Worm (Caenorhabditis elegans) whole organism, L3 larva: Measurements from ENCODE around the gene srlf-17.

Source experiments
- ZK546.5 ChIP-seq: sonication (generic microtip); optimal IDR thresholded peaks from 2 replicates; lab custom pipeline; 2017; ENCODE audit warnings: missing biosample characterization, missing genetic modification characterization
- ceh-82 ChIP-seq: fragments of 150-350 bp; optimal IDR thresholded peaks from 2 replicates; lab custom pipeline; 2014; ENCODE audit warnings: missing biosample characterization, missing genetic modification characterization
- daf-12 ChIP-seq: fragments of 150-350 bp; optimal IDR thresholded peaks from 2 replicates; lab custom pipeline; 2014; ENCODE audit warnings: missing biosample characterization, missing genetic modification reagents, missing genetic modification characterization
- fos-1 ChIP-seq: fragments of 150-350 bp; optimal IDR thresholded peaks from 2 replicates; lab custom pipeline; 2014; ENCODE audit warnings: missing biosample characterization, missing genetic modification characterization
- mdl-1 ChIP-seq: fragments of 150-350 bp; optimal IDR thresholded peaks from 2 replicates; lab custom pipeline; 2014; ENCODE audit warnings: missing biosample characterization, missing genetic modification characterization
- mml-1 ChIP-seq: fragments of 150-350 bp; sonication (generic microtip); optimal IDR thresholded peaks from 3 replicates; lab custom pipeline; 2014; ENCODE audit warnings: missing biosample characterization, missing genetic modification characterization
- nhr-11 ChIP-seq: fragments of 150-350 bp; optimal IDR thresholded peaks from 2 replicates; lab custom pipeline; 2014; ENCODE audit warnings: missing biosample characterization, missing genetic modification characterization
- nhr-12 ChIP-seq: fragments of 150-350 bp; optimal IDR thresholded peaks from 2 replicates; lab custom pipeline; 2014; ENCODE audit warnings: missing biosample characterization, missing genetic modification characterization
- nhr-43 ChIP-seq: sonication (generic microtip); optimal IDR thresholded peaks from 2 replicates; lab custom pipeline; 2016; ENCODE audit warnings: mild to moderate bottlenecking, missing genetic modification characterization, missing compliant biosample characterization; ENCODE audit not compliant: poor library complexity, severe bottlenecking
- nhr-67 ChIP-seq: fragments of 150-350 bp; optimal IDR thresholded peaks from 2 replicates; lab custom pipeline; 2014; ENCODE audit warnings: missing biosample characterization, missing genetic modification characterization
- nhr-76 ChIP-seq: fragments of 150-350 bp; sonication (generic microtip); optimal IDR thresholded peaks from 5 replicates; lab custom pipeline; 2014; ENCODE audit warnings: missing biosample characterization, missing genetic modification characterization
- snpc-4 ChIP-seq: fragments of 150-350 bp; optimal IDR thresholded peaks from 2 replicates; lab custom pipeline; 2014; ENCODE audit warnings: missing biosample characterization, missing genetic modification characterization
- unc-39 ChIP-seq: sonication (generic microtip); optimal IDR thresholded peaks from 4 replicates; lab custom pipeline; 2017; ENCODE audit warnings: missing biosample characterization, missing genetic modification characterization
- ztf-11 ChIP-seq: fragments of 150-350 bp; optimal IDR thresholded peaks from 2 replicates; lab custom pipeline; 2014; ENCODE audit warnings: missing biosample characterization, missing genetic modification characterization

- TF ChIP-seq mml-1 (tag; lab: Kevin White, UChicago) (no peak), nhr-43 (tag; lab: Kevin White, UChicago) (no peak), ZK546.5 (tag; lab: Kevin White, UChicago) (no peak), nhr-12 (tag; lab: Kevin White, UChicago) (no peak), ceh-82 (no peak), fos-1 (tag; lab: Kevin White, UChicago) (no peak), nhr-11 (tag; lab: Kevin White, UChicago) (no peak), daf-12 (no peak), mdl-1 (tag; lab: Kevin White, UChicago) (no peak), ztf-11 (tag; lab: Kevin White, UChicago) (no peak), nhr-76 (tag; lab: Kevin White, UChicago) (no peak), nhr-67 (tag; lab: Kevin White, UChicago) (no peak), unc-39 (tag; lab: Kevin White, UChicago) (no peak), snpc-4 (tag; lab: Kevin White, UChicago) (no peak)
Observed at ce11 chrIV:11094974-11095373, 7.5 kb downstream of the srlf-17 start, which contains the start of gene M7.8.
